Worm (Caenorhabditis elegans): ENCODE results near the gene R01E6.7.
A peak's percentile ranks its signal among the peaks of the same experiment; 100 is the strongest.

Gene R01E6.7

DNA sequence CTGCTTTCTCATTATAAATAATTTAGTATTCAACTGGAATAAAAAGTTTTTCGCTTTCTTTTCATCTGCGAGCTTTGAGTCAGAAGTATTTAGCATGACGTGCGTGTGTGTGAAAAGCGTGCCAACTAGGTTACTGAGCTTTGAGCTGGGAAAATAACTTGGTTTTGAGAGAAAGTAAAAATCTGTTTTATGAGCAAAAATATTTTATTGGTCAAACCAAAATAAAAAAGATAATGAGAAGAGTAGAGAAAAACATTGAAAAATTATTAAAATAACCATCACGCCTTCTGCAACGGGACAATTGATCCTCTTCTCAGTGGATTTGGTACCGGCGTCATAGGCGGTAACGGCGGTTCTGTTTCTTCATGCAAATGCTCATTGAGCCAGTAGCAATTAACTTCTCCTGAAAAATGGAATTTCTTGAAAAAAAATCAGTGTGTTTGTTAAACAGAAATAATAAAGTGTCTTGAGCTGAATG is 25.2 kb downstream of the R01E6.7 start:
- TF ChIP-seq nhr-25 (tag; optimal IDR thresholded peaks at IDR 0.05), result peak; percentile 2
- no peak for TF ChIP-seq blmp-1 (tag; optimal IDR thresholded peaks at IDR 0.05; ENCODE audit: insufficient read depth)
- TF ChIP-seq mab-5 (tag; optimal IDR thresholded peaks at IDR 0.05), result no peak
- TF ChIP-seq lin-11 (tag; optimal IDR thresholded peaks at IDR 0.05), result no peak
- no peak for TF ChIP-seq gmeb-1 (tag; optimal IDR thresholded peaks at IDR 0.05)
- TF ChIP-seq sma-3 (GFP tag; optimal IDR thresholded peaks at IDR 0.05), result no peak
- no peak for TF ChIP-seq F13H6.1 (tag; optimal IDR thresholded peaks at IDR 0.05)
- TF ChIP-seq lin-39 (tag; optimal IDR thresholded peaks at IDR 0.05), result no peak
- no peak for TF ChIP-seq ceh-82 (tag; optimal IDR thresholded peaks at IDR 0.05)
- TF ChIP-seq nhr-23 (tag; optimal IDR thresholded peaks at IDR 0.05), result no peak
- TF ChIP-seq sem-4 (tag; optimal IDR thresholded peaks at IDR 0.05), result no peak
- peak; percentile 81 for TF ChIP-seq unc-55 (GFP tag; optimal IDR thresholded peaks at IDR 0.05)
- no peak for TF ChIP-seq lsy-2 (tag; optimal IDR thresholded peaks at IDR 0.05)
- TF ChIP-seq nhr-12 (tag; optimal IDR thresholded peaks at IDR 0.05), result no peak
- TF ChIP-seq R02D3.7 (tag; optimal IDR thresholded peaks at IDR 0.05), result no peak
- peak; percentile 3 for TF ChIP-seq crh-2 (tag; optimal IDR thresholded peaks at IDR 0.05)
- TF ChIP-seq ztf-4 (tag; optimal IDR thresholded peaks at IDR 0.05), result no peak
- no peak for TF ChIP-seq elt-1 (tag; optimal IDR thresholded peaks at IDR 0.05)
- no peak for TF ChIP-seq unc-62 (GFP tag; optimal IDR thresholded peaks at IDR 0.05)
- TF ChIP-seq mbf-1 (tag; optimal IDR thresholded peaks at IDR 0.05), result no peak
- no peak for TF ChIP-seq sma-9 (GFP tag; optimal IDR thresholded peaks at IDR 0.05)
- TF ChIP-seq sma-9 (tag; optimal IDR thresholded peaks at IDR 0.05), result no peak
- no peak for TF ChIP-seq nhr-237 (tag; optimal IDR thresholded peaks at IDR 0.05)
- TF ChIP-seq dmd-4 (tag; optimal IDR thresholded peaks at IDR 0.05), result no peak
- TF ChIP-seq lin-13 (GFP tag; optimal IDR thresholded peaks at IDR 0.05), result no peak
- no peak for TF ChIP-seq alr-1 (tag; optimal IDR thresholded peaks at IDR 0.05)
- peak; percentile 78 for TF ChIP-seq ama-1 (optimal IDR thresholded peaks at IDR 0.05)
- TF ChIP-seq nhr-21 (tag; optimal IDR thresholded peaks at IDR 0.05), result peak; percentile 60

DNA sequence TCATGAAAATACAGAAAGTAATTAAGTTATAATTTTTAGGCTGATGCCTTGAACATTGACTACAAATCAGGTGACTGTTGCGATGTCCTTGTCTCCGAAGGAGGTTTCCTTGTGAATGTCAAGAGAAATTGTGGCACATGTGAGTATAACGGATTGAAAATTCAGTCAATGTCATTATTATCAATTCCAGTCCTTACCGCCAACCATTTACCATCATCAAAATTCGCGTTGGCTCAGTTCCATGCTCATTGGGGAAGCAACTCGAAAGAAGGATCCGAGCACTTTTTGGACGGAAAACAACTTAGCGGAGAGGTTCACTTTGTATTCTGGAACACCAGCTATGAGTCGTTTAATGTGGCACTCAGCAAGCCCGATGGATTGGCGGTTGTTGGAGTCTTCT is 26.4 kb downstream of the R01E6.7 start:
- TF ChIP-seq dmd-4 (tag; optimal IDR thresholded peaks at IDR 0.05) (no peak), mbf-1 (tag; optimal IDR thresholded peaks at IDR 0.05) (no peak), nhr-12 (tag; optimal IDR thresholded peaks at IDR 0.05) (no peak)

ce11 chrX:13542757-13543156 is 27.0 kb downstream of the R01E6.7 start:
- no peak for TF ChIP-seq dmd-4 (tag; optimal IDR thresholded peaks at IDR 0.05)
- no peak for TF ChIP-seq nhr-11 (tag; optimal IDR thresholded peaks at IDR 0.05)
- TF ChIP-seq crh-2 (tag; optimal IDR thresholded peaks at IDR 0.05), result peak; percentile 17
- peak; percentile 26 for TF ChIP-seq ama-1 (optimal IDR thresholded peaks at IDR 0.05)
- no peak for TF ChIP-seq aly-2 (tag; optimal IDR thresholded peaks at IDR 0.05)
- no peak for TF ChIP-seq nhr-12 (tag; optimal IDR thresholded peaks at IDR 0.05)
- peak; percentile 26 for TF ChIP-seq lin-13 (GFP tag; optimal IDR thresholded peaks at IDR 0.05)
- no peak for TF ChIP-seq sma-3 (GFP tag; optimal IDR thresholded peaks at IDR 0.05)
- TF ChIP-seq egl-27 (tag; optimal IDR thresholded peaks at IDR 0.05), result no peak
- TF ChIP-seq C34F6.9 (tag; optimal IDR thresholded peaks at IDR 0.05), result peak; percentile 56
- TF ChIP-seq elt-3 (tag; optimal IDR thresholded peaks at IDR 0.05), result no peak
- peak in 1 of 2 experiments; percentile 33 for TF ChIP-seq lsy-2 (tag; optimal IDR thresholded peaks at IDR 0.05)
- no peak for TF ChIP-seq mab-5 (tag; optimal IDR thresholded peaks at IDR 0.05)
- no peak for TF ChIP-seq nhr-237 (tag; optimal IDR thresholded peaks at IDR 0.05)
- peak; percentile 37 for TF ChIP-seq unc-55 (GFP tag; optimal IDR thresholded peaks at IDR 0.05)
- TF ChIP-seq elt-1 (tag; optimal IDR thresholded peaks at IDR 0.05), result no peak
- peak; percentile 31 for TF ChIP-seq blmp-1 (tag; optimal IDR thresholded peaks at IDR 0.05; ENCODE audit: insufficient read depth)
- peak; percentile 51 for TF ChIP-seq sma-9 (GFP tag; optimal IDR thresholded peaks at IDR 0.05)
- no peak for TF ChIP-seq sma-9 (tag; optimal IDR thresholded peaks at IDR 0.05)
- no peak for TF ChIP-seq nhr-21 (tag; optimal IDR thresholded peaks at IDR 0.05)
- peak; percentile 12 for TF ChIP-seq sem-4 (tag; optimal IDR thresholded peaks at IDR 0.05)
- TF ChIP-seq lin-11 (tag; optimal IDR thresholded peaks at IDR 0.05), result no peak
- TF ChIP-seq nhr-6 (tag; optimal IDR thresholded peaks at IDR 0.05), result no peak
- no peak for TF ChIP-seq ZK546.5 (tag; optimal IDR thresholded peaks at IDR 0.05)
- no peak for TF ChIP-seq lin-39 (tag; optimal IDR thresholded peaks at IDR 0.05)
- TF ChIP-seq ztf-1 (GFP tag; conservative IDR thresholded peaks at IDR 0.05), result no peak
- no peak for TF ChIP-seq unc-62 (GFP tag; optimal IDR thresholded peaks at IDR 0.05)
- TF ChIP-seq ztf-4 (tag; optimal IDR thresholded peaks at IDR 0.05), result peak; percentile 38
- no peak for TF ChIP-seq ceh-82 (tag; optimal IDR thresholded peaks at IDR 0.05)
- TF ChIP-seq fos-1 (tag; optimal IDR thresholded peaks at IDR 0.05), result no peak
- no peak for TF ChIP-seq nhr-25 (tag; optimal IDR thresholded peaks at IDR 0.05)
- no peak for TF ChIP-seq gmeb-1 (tag; optimal IDR thresholded peaks at IDR 0.05)
- TF ChIP-seq alr-1 (tag; optimal IDR thresholded peaks at IDR 0.05), result no peak
- TF ChIP-seq ceh-16 (tag; optimal IDR thresholded peaks at IDR 0.05), result no peak
- TF ChIP-seq skn-1 (tag; optimal IDR thresholded peaks at IDR 0.05), result no peak
- TF ChIP-seq nhr-10 (tag; optimal IDR thresholded peaks at IDR 0.05), result no peak
- TF ChIP-seq nhr-129 (tag; optimal IDR thresholded peaks at IDR 0.05), result peak; percentile 10
- TF ChIP-seq R02D3.7 (tag; optimal IDR thresholded peaks at IDR 0.05), result no peak
- no peak for TF ChIP-seq nhr-23 (tag; optimal IDR thresholded peaks at IDR 0.05)
- TF ChIP-seq nhr-77 (tag; optimal IDR thresholded peaks at IDR 0.05), result no peak
- no peak for TF ChIP-seq zag-1 (tag; optimal IDR thresholded peaks at IDR 0.05)
- no peak for TF ChIP-seq peb-1 (tag; optimal IDR thresholded peaks at IDR 0.05)
- no peak for TF ChIP-seq F13H6.1 (tag; optimal IDR thresholded peaks at IDR 0.05)
- TF ChIP-seq ztf-11 (tag; optimal IDR thresholded peaks at IDR 0.05), result no peak
- no peak for TF ChIP-seq unc-39 (tag; optimal IDR thresholded peaks at IDR 0.05)
- no peak for TF ChIP-seq mdl-1 (tag; optimal IDR thresholded peaks at IDR 0.05)

All from whole organism, L2 larva.